Worm (Caenorhabditis elegans) whole organism, young adult: ENCODE measurements around the gene F26A1.7.

ENCODE experiments used
- F23B12.7 ChIP-seq: sonication (generic microtip); optimal IDR thresholded peaks from 2 replicates; lab custom pipeline; 2017; ENCODE audit warnings: missing genetic modification characterization, mild to moderate bottlenecking, missing compliant biosample characterization, antibody characterized with exemption, moderate library complexity; ENCODE audit not compliant: insufficient read depth
- K11D2.4 ChIP-seq: fragments of 200-800 bp; sonication (Bioruptor generic); IDR thresholded peaks from 2 replicates; pipeline ENCODE4 v1.3.6; 2022; ENCODE audit warnings: missing genetic modification reagents, missing genetic modification characterization, missing compliant biosample characterization
- K12H6.12 ChIP-seq: fragments of 200-800 bp; sonication (Bioruptor generic); optimal IDR thresholded peaks from 2 replicates; lab custom pipeline; 2018; ENCODE audit warnings: mild to moderate bottlenecking, missing genetic modification characterization, missing compliant biosample characterization
- T26A5.8 ChIP-seq: sonication (generic microtip); optimal IDR thresholded peaks from 2 replicates; lab custom pipeline; 2016; ENCODE audit warnings: missing genetic modification characterization, missing compliant biosample characterization
- Y53G8AR.9 ChIP-seq: fragments of 200-800 bp; sonication (Bioruptor generic); conservative IDR thresholded peaks from 2 replicates; pipeline ENCODE4 v1.3.6; 2022; ENCODE audit warnings: missing genetic modification reagents, missing genetic modification characterization, missing compliant biosample characterization
- ZK185.1 ChIP-seq: sonication (generic microtip); optimal IDR thresholded peaks from 2 replicates; lab custom pipeline; 2016; ENCODE audit warnings: mild to moderate bottlenecking, missing genetic modification characterization, missing compliant biosample characterization; ENCODE audit not compliant: poor library complexity, severe bottlenecking
- athp-1 ChIP-seq: sonication (generic microtip); optimal IDR thresholded peaks from 2 replicates; lab custom pipeline; 2017; ENCODE audit warnings: mild to moderate bottlenecking, missing genetic modification characterization, missing compliant biosample characterization
- attf-5 ChIP-seq: fragments of 200-800 bp; sonication (Bioruptor generic); optimal IDR thresholded peaks from 2 replicates; lab custom pipeline; 2018; ENCODE audit warnings: mild to moderate bottlenecking, missing genetic modification characterization, missing compliant biosample characterization
- cebp-1 ChIP-seq, 2 experiments: fragments of 200-800 bp in 1 of 2; sonication (Bioruptor generic) in 1 of 2; sonication (generic microtip) in 1 of 2; IDR thresholded peaks in 1 of 2; optimal IDR thresholded peaks in 1 of 2; 2 replicates each; pipeline versions ENCODE4 v1.3.6 to Lab custom; 2017 to 2022; ENCODE audit warnings: missing compliant biosample characterization in 2 of 2, missing genetic modification characterization in 2 of 2, mild to moderate bottlenecking in 1 of 2, missing genetic modification reagents in 1 of 2, moderate library complexity in 1 of 2
- dox-1 ChIP-seq: fragments of 200-800 bp; sonication (Bioruptor generic); IDR thresholded peaks from 2 replicates; pipeline ENCODE4 v1.3.6; 2022; ENCODE audit warnings: missing genetic modification reagents, missing genetic modification characterization, missing compliant biosample characterization
- ekl-4 ChIP-seq: fragments of 200-800 bp; sonication (Bioruptor generic); IDR thresholded peaks from 2 replicates; pipeline ENCODE4 v1.3.6; 2022; ENCODE audit warnings: missing genetic modification reagents, missing genetic modification characterization, missing compliant biosample characterization
- ets-4 ChIP-seq: fragments of 200-800 bp; sonication (Bioruptor generic); optimal IDR thresholded peaks from 2 replicates; lab custom pipeline; 2018; ENCODE audit warnings: mild to moderate bottlenecking, missing genetic modification characterization, missing compliant biosample characterization
- hmg-1.2 ChIP-seq: fragments of 200-800 bp; sonication (Bioruptor generic); IDR thresholded peaks from 2 replicates; pipeline ENCODE4 v1.3.6; 2022; ENCODE audit warnings: missing genetic modification reagents, missing genetic modification characterization, missing compliant biosample characterization
- hsf-1 ChIP-seq: fragments of 200-800 bp; sonication (Bioruptor generic); IDR thresholded peaks from 2 replicates; pipeline ENCODE4 v1.3.6; 2022; ENCODE audit warnings: missing genetic modification reagents, missing genetic modification characterization, missing compliant biosample characterization
- let-526 ChIP-seq: fragments of 200-800 bp; sonication (Bioruptor generic); IDR thresholded peaks from 2 replicates; pipeline ENCODE4 v1.3.6; 2022; ENCODE audit warnings: missing genetic modification reagents, missing genetic modification characterization, missing compliant biosample characterization
- let-607 ChIP-seq, 2 experiments: fragments of 200-800 bp in 1 of 2; sonication (Bioruptor generic) in 1 of 2; sonication (generic microtip) in 1 of 2; optimal IDR thresholded peaks; 2 replicates each; lab custom pipeline; 2016 to 2018; ENCODE audit warnings: mild to moderate bottlenecking in 2 of 2, missing compliant biosample characterization in 2 of 2, missing genetic modification characterization in 2 of 2, moderate library complexity in 2 of 2, missing genotype in 1 of 2
- lin-26 ChIP-seq: fragments of 200-800 bp; sonication (Bioruptor generic); IDR thresholded peaks from 2 replicates; pipeline ENCODE4 v1.3.6; 2022; ENCODE audit warnings: missing genetic modification reagents, missing genetic modification characterization, missing compliant biosample characterization
- lin-35 ChIP-seq, 3 experiments: fragments of 150-350 bp in 2 of 3; sonication (generic microtip) in 1 of 3; optimal IDR thresholded peaks; 2 replicates each; lab custom pipeline; 2014 to 2018; ENCODE audit warnings: missing biosample characterization in 3 of 3, missing genetic modification characterization in 3 of 3, missing genetic modification reagents in 3 of 3
- lin-40 ChIP-seq: sonication (generic microtip); optimal IDR thresholded peaks from 2 replicates; lab custom pipeline; 2016; ENCODE audit warnings: missing genetic modification characterization, mild to moderate bottlenecking, missing compliant biosample characterization, missing genotype, missing genetic modification reagents
- lin-54 ChIP-seq: fragments of 200-800 bp; sonication (Bioruptor generic); optimal IDR thresholded peaks from 2 replicates; lab custom pipeline; 2018; ENCODE audit warnings: mild to moderate bottlenecking, missing genetic modification characterization, missing compliant biosample characterization
- madf-10 ChIP-seq: sonication (generic microtip); optimal IDR thresholded peaks from 2 replicates; lab custom pipeline; 2016; ENCODE audit warnings: mild to moderate bottlenecking, missing genetic modification characterization, missing compliant biosample characterization
- madf-6 ChIP-seq: fragments of 200-800 bp; sonication (Bioruptor generic); IDR thresholded peaks from 2 replicates; pipeline ENCODE4 v1.3.6; 2022; ENCODE audit warnings: missing genetic modification reagents, missing genetic modification characterization, missing compliant biosample characterization
- mcd-1 ChIP-seq: fragments of 200-800 bp; sonication (Bioruptor generic); IDR thresholded peaks from 2 replicates; pipeline ENCODE4 v1.3.6; 2022; ENCODE audit warnings: missing genetic modification reagents, missing genetic modification characterization, missing compliant biosample characterization
- nfya-2 ChIP-seq: fragments of 200-800 bp; sonication (Bioruptor generic); IDR thresholded peaks from 2 replicates; pipeline ENCODE4 v1.3.6; 2022; ENCODE audit warnings: missing genetic modification reagents, missing genetic modification characterization, missing compliant biosample characterization
- nfyb-1 ChIP-seq: fragments of 200-800 bp; sonication (Bioruptor generic); IDR thresholded peaks from 2 replicates; pipeline ENCODE4 v1.3.6; 2022; ENCODE audit warnings: missing genetic modification reagents, missing genetic modification characterization, missing compliant biosample characterization
- nhr-80 ChIP-seq: sonication (generic microtip); optimal IDR thresholded peaks from 2 replicates; lab custom pipeline; 2016; ENCODE audit warnings: missing genetic modification characterization, missing compliant biosample characterization
- pbrm-1 ChIP-seq: fragments of 200-800 bp; sonication (Bioruptor generic); IDR thresholded peaks from 2 replicates; pipeline ENCODE4 v1.3.6; 2022; ENCODE audit warnings: missing genetic modification reagents, missing genetic modification characterization, missing compliant biosample characterization
- pha-4 ChIP-seq: fragments of 150-350 bp; sonication (generic microtip); optimal IDR thresholded peaks from 2 replicates; lab custom pipeline; 2014; ENCODE audit warnings: missing biosample characterization, missing genetic modification reagents, missing genetic modification characterization
- rcor-1 ChIP-seq: fragments of 200-800 bp; sonication (Bioruptor generic); IDR thresholded peaks from 2 replicates; pipeline ENCODE4 v1.3.6; 2022; ENCODE audit warnings: missing genetic modification reagents, missing genetic modification characterization, missing compliant biosample characterization
- repo-1 ChIP-seq: sonication (generic microtip); optimal IDR thresholded peaks from 2 replicates; lab custom pipeline; 2017; ENCODE audit warnings: mild to moderate bottlenecking, missing genetic modification characterization, missing compliant biosample characterization
- snpc-1.1 ChIP-seq: sonication (generic microtip); optimal IDR thresholded peaks from 2 replicates; lab custom pipeline; 2017; ENCODE audit warnings: missing genetic modification characterization, mild to moderate bottlenecking, missing compliant biosample characterization, antibody characterized with exemption, moderate library complexity, missing genotype, missing genetic modification reagents; ENCODE audit not compliant: insufficient read depth
- snpc-1.3 ChIP-seq: sonication (generic microtip); optimal IDR thresholded peaks from 2 replicates; lab custom pipeline; 2017; ENCODE audit warnings: missing genetic modification characterization, mild to moderate bottlenecking, missing compliant biosample characterization, antibody characterized with exemption, moderate library complexity, missing genotype, missing genetic modification reagents; ENCODE audit not compliant: insufficient read depth
- snpc-4 ChIP-seq, 5 experiments: fragments of 150-350 bp in 1 of 5; sonication (generic microtip) in 4 of 5; optimal IDR thresholded peaks; 2 replicates each; lab custom pipeline; 2014 to 2018; ENCODE audit warnings: missing genetic modification characterization in 5 of 5, missing biosample characterization in 3 of 5, antibody characterized with exemption in 2 of 5, mild to moderate bottlenecking in 2 of 5, missing compliant biosample characterization in 2 of 5, missing genotype in 2 of 5, moderate library complexity in 2 of 5, missing genetic modification reagents in 1 of 5
- somi-1 ChIP-seq: fragments of 200-800 bp; sonication (Bioruptor generic); optimal IDR thresholded peaks from 2 replicates; lab custom pipeline; 2018; ENCODE audit warnings: mild to moderate bottlenecking, missing genetic modification characterization, missing compliant biosample characterization
- tbp1 ChIP-seq: fragments of 200-800 bp; sonication (Bioruptor generic); optimal IDR thresholded peaks from 2 replicates; lab custom pipeline; 2018; ENCODE audit warnings: mild to moderate bottlenecking, missing genetic modification characterization, missing compliant biosample characterization
- tbx-9 ChIP-seq: sonication (generic microtip); optimal IDR thresholded peaks from 2 replicates; lab custom pipeline; 2016; ENCODE audit warnings: borderline replicate concordance, missing genetic modification characterization, inconsistent platforms, missing compliant biosample characterization
- tlf-1 ChIP-seq: fragments of 200-800 bp; sonication (Bioruptor generic); optimal IDR thresholded peaks from 2 replicates; lab custom pipeline; 2018; ENCODE audit warnings: mild to moderate bottlenecking, missing genetic modification characterization, missing compliant biosample characterization
- unc-62 ChIP-seq: fragments of 150-350 bp; optimal IDR thresholded peaks from 2 replicates; lab custom pipeline; 2014; ENCODE audit warnings: missing biosample characterization, missing genetic modification reagents, missing genetic modification characterization
- zfh-2 ChIP-seq: fragments of 200-800 bp; sonication (Bioruptor generic); conservative IDR thresholded peaks from 2 replicates; pipeline ENCODE4 v1.3.6; 2022; ENCODE audit warnings: missing genetic modification reagents, missing genetic modification characterization, missing compliant biosample characterization
- ztf-18 ChIP-seq: sonication (generic microtip); optimal IDR thresholded peaks from 2 replicates; lab custom pipeline; 2016; ENCODE audit warnings: missing genotype, mild to moderate bottlenecking, missing genetic modification characterization, missing compliant biosample characterization
- ztf-26 ChIP-seq: sonication (generic microtip); optimal IDR thresholded peaks from 2 replicates; lab custom pipeline; 2017; ENCODE audit warnings: missing genetic modification characterization, missing compliant biosample characterization
- ztf-28 ChIP-seq: fragments of 200-800 bp; sonication (Bioruptor generic); IDR thresholded peaks from 2 replicates; pipeline ENCODE4 v1.3.6; 2022; ENCODE audit warnings: missing genetic modification reagents, missing genetic modification characterization, missing compliant biosample characterization

Gene F26A1.7

ce11 chrIII:4796536-4796935 is 23.2 kb downstream of the F26A1.7 start, which contains the start of gene tag-325:
TSS of gene tag-325 (plus strand) at chrIII:4796836.
- TF ChIP-seq zfh-2 = no peak
- no peak for TF ChIP-seq Y53G8AR.9 (GFP tag; lab: Robert Waterston, UW)
- no peak for TF ChIP-seq cebp-1 (GFP tag; IDR thresholded peaks at IDR 0.05; lab: Robert Waterston, UW)
- peak; percentile 60 for TF ChIP-seq cebp-1 (tag; optimal IDR thresholded peaks at IDR 0.05; lab: Kevin White, UChicago)

ce11 chrIII:4796039-4796438 is 23.7 kb downstream of the F26A1.7 start:
- TF ChIP-seq repo-1 (tag; lab: Kevin White, UChicago) (peak; percentile 18), let-526 (GFP tag; lab: Robert Waterston, UW) (0 out of 2 replicates have a peak, but pooled peaks have one; percentile 36), ZK185.1 (tag; lab: Kevin White, UChicago) (peak; percentile 47), mcd-1 (GFP tag; lab: Robert Waterston, UW) (peak; percentile 59), Y53G8AR.9 (GFP tag; lab: Robert Waterston, UW) (0 out of 2 replicates have a peak, but pooled peaks have one; percentile 51), ztf-26 (tag; lab: Kevin White, UChicago) (peak; percentile 15), ztf-18 (tag; lab: Kevin White, UChicago) (peak; percentile 56), let-607 (tag; optimal IDR thresholded peaks at IDR 0.05; lab: Kevin White, UChicago) (peak in 1 of 2 experiments; percentile 17), tlf-1 (peak; percentile 19), attf-5 (GFP tag; lab: Kevin White, UChicago) (peak; percentile 92), T26A5.8 (no peak), snpc-1.3 (tag; lab: Kevin White, UChicago) (no peak), unc-62 (GFP tag; lab: Kevin White, UChicago) (peak; percentile 19), snpc-1.1 (tag; lab: Kevin White, UChicago) (peak; percentile 30), athp-1 (tag; lab: Kevin White, UChicago) (peak; percentile 73), lin-26 (GFP tag; lab: Robert Waterston, UW) (0 out of 2 replicates have a peak, but pooled peaks have one; percentile 8), dox-1 (GFP tag; lab: Robert Waterston, UW) (peak; percentile 75), hmg-1.2 (peak; percentile 84), tbx-9 (tag; lab: Kevin White, UChicago) (no peak), lin-35 (GFP tag; optimal IDR thresholded peaks at IDR 0.05; lab: Kevin White, UChicago) (peak in 1 of 3 experiments; percentile 42), lin-54 (peak; percentile 56), K11D2.4 (peak; percentile 20; the same call in 1 of the 2 replicates), hsf-1 (GFP tag; lab: Robert Waterston, UW) (peak; percentile 46; the same call in 1 of the 2 replicates), madf-6 (GFP tag; lab: Robert Waterston, UW) (no peak), nfyb-1 (GFP tag; lab: Robert Waterston, UW) (peak; percentile 65), ets-4 (GFP tag; lab: Kevin White, UChicago) (peak; percentile 22), madf-10 (tag; lab: Kevin White, UChicago) (no peak), rcor-1 (GFP tag; lab: Robert Waterston, UW) (peak; percentile 59; the same call in 1 of the 2 replicates), nhr-80 (peak; percentile 69), cebp-1 (GFP tag; IDR thresholded peaks at IDR 0.05; lab: Robert Waterston, UW) (peak; percentile 54; the same call in 1 of the 2 replicates), cebp-1 (tag; optimal IDR thresholded peaks at IDR 0.05; lab: Kevin White, UChicago) (peak; percentile 89), snpc-4 (GFP tag; optimal IDR thresholded peaks at IDR 0.05; lab: Kevin White, UChicago) (no peak), snpc-4 (tag; optimal IDR thresholded peaks at IDR 0.05; lab: Kevin White, UChicago) (peak; percentile 13 to 62 (median 54)), F23B12.7 (tag; lab: Kevin White, UChicago) (peak; percentile 15), tbp1 (GFP tag; lab: Kevin White, UChicago) (peak; percentile 48), ekl-4 (GFP tag; lab: Robert Waterston, UW) (0 out of 2 replicates have a peak, but pooled peaks have one; percentile 15), pbrm-1 (GFP tag; lab: Robert Waterston, UW) (peak; percentile 62; the same call in 1 of the 2 replicates), nfya-2 (GFP tag; lab: Robert Waterston, UW) (no peak), lin-40 (tag; lab: Kevin White, UChicago) (peak; percentile 23), pha-4 (no peak), ztf-28 (GFP tag; lab: Robert Waterston, UW) (no peak), somi-1 (peak; percentile 73), K12H6.12 (tag; lab: Kevin White, UChicago) (peak; percentile 59)
